Fruit fly (Drosophila melanogaster) whole organism, pupa: ENCODE data around the gene br.

Experiments
- CG10348 ChIP-seq: fragments of 200-800 bp; sonication (Bioruptor generic); IDR thresholded peaks from 2 replicates; pipeline ENCODE4 v1.3.6; 2022; ENCODE audit warnings: missing biosample characterization, missing genetic modification characterization
- CG14655 ChIP-seq: fragments of 200-800 bp; sonication (Bioruptor generic); optimal IDR thresholded peaks from 3 replicates; lab custom pipeline; 2017; ENCODE audit warnings: mild to moderate bottlenecking, missing biosample characterization, missing genetic modification reagents, missing genetic modification characterization
- CG15710 ChIP-seq: fragments of 200-800 bp; sonication (Bioruptor generic); optimal IDR thresholded peaks from 2 replicates; lab custom pipeline; 2018; ENCODE audit warnings: missing biosample characterization, mild to moderate bottlenecking, missing genetic modification characterization, moderate library complexity
- CG32121 ChIP-seq: fragments of 200-800 bp; sonication (Bioruptor generic); IDR thresholded peaks from 2 replicates; pipeline ENCODE4 v1.3.6; 2022; ENCODE audit warnings: missing biosample characterization, missing genetic modification characterization
- CG4496 ChIP-seq: fragments of 200-800 bp; sonication (Bioruptor generic); IDR thresholded peaks from 3 replicates; pipeline ENCODE4 v1.3.6; 2022; ENCODE audit warnings: missing biosample characterization, missing genetic modification characterization
- CG8159 ChIP-seq: fragments of 200-800 bp; sonication (Bioruptor generic); optimal IDR thresholded peaks from 3 replicates; lab custom pipeline; 2018; ENCODE audit warnings: missing biosample characterization, mild to moderate bottlenecking, missing genetic modification characterization, moderate library complexity
- CG9948 ChIP-seq: fragments of 200-800 bp; sonication (Bioruptor generic); optimal IDR thresholded peaks from 2 replicates; lab custom pipeline; 2018; ENCODE audit warnings: missing biosample characterization, mild to moderate bottlenecking, missing genetic modification characterization, moderate library complexity
- D1 ChIP-seq: fragments of 200-800 bp; sonication (Bioruptor generic); optimal IDR thresholded peaks from 2 replicates; lab custom pipeline; 2018; ENCODE audit warnings: missing biosample characterization, mild to moderate bottlenecking, missing genetic modification characterization, moderate library complexity
- Ets98B ChIP-seq: fragments of 200-800 bp; sonication (Bioruptor generic); IDR thresholded peaks from 2 replicates; pipeline ENCODE4 v1.3.6; 2022; ENCODE audit warnings: missing biosample characterization, missing genetic modification characterization
- Pif1A ChIP-seq: fragments of 200-800 bp; sonication (Bioruptor generic); optimal IDR thresholded peaks from 3 replicates; lab custom pipeline; 2016; ENCODE audit warnings: missing biosample characterization, missing genetic modification characterization
- fd96Ca ChIP-seq: fragments of 200-800 bp; sonication (Bioruptor generic); IDR thresholded peaks from 3 replicates; pipeline ENCODE4 v1.3.6; 2022; ENCODE audit warnings: missing biosample characterization, missing genetic modification characterization
- gl ChIP-seq: fragments of 200-800 bp; sonication (Bioruptor generic); optimal IDR thresholded peaks from 2 replicates; lab custom pipeline; 2018; ENCODE audit warnings: missing biosample characterization, mild to moderate bottlenecking, missing genetic modification characterization

DNA sequence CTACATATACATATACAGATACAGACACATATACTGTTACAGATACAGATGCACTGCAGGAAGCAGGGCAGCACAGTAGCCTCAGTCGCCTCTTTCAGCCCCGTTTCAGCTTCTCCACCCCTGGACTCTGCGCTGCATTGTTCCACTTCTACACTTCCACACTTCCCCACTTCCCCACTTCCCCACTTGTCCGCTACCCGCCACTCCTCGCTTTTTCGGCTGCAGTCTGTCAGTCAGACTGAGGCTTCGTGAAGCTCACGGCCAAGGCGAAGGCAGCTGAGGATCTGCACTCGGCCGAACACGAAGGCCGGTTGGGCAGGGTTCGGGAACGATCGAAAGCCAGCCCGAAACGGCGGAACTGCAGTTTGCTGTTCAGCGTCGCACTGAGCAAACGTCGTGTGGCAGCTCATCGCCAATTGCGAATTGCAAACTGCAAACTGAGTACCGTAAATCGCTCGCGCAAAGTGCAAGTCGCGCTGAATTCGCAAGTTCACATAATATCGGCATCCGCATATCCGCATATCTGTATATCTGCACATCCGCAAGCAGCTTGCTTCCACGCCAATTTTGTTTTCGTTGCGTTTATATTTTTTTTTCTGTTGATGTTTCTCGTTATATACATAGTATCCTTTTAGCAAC, 38.4 kb downstream of the br start:
- TF ChIP-seq CG15710 (tag; lab: Kevin White, UChicago) (peak; percentile 6), CG14655 (GFP tag; lab: Kevin White, UChicago) (no peak), CG4496 (GFP tag; lab: Robert Waterston, UW) (peak; percentile 23; the same call in 1 of the 3 replicates), Pif1A (peak; percentile 37), CG8159 (tag; lab: Kevin White, UChicago) (peak; percentile 32), fd96Ca (GFP tag; lab: Robert Waterston, UW) (no peak), CG32121 (GFP tag; lab: Robert Waterston, UW) (no peak), CG9948 (tag; lab: Kevin White, UChicago) (no peak), gl (no peak), D1 (tag; lab: Kevin White, UChicago) (no peak), CG10348 (GFP tag; lab: Robert Waterston, UW) (no peak), Ets98B (GFP tag; lab: Robert Waterston, UW) (no peak)
